Fruit fly (Drosophila melanogaster): ENCODE results near the gene CG43739.

- no peak for TF ChIP-seq Hr38 (GFP tag; optimal IDR thresholded peaks at IDR 0.05)
- TF ChIP-seq CG9139 (GFP tag; optimal IDR thresholded peaks at IDR 0.05), result no peak
- TF ChIP-seq CG10631 (GFP tag; optimal IDR thresholded peaks at IDR 0.05), result no peak
- no peak for TF ChIP-seq fd59A (GFP tag; optimal IDR thresholded peaks at IDR 0.05)
- TF ChIP-seq CG6163 (GFP tag; IDR thresholded peaks at IDR 0.05), result no peak
- no peak for TF ChIP-seq Lpt (GFP tag; optimal IDR thresholded peaks at IDR 0.05)
These were observed 4.4 kb upstream of the CG43739 start for dm6 chr2L:20923088-20923571.

Measured in whole organism, prepupa.